Worm (Caenorhabditis elegans): Measurements from ENCODE around the gene apn-1.

The apn-1 gene

ce11 chrII:8057911-8058310 is 10.5 kb downstream of the apn-1 start:
- TF ChIP-seq dao-5 (tag; optimal IDR thresholded peaks at IDR 0.05) = no peak
- TF ChIP-seq W03F9.2 (tag; optimal IDR thresholded peaks at IDR 0.05) = no peak
- TF ChIP-seq him-1 (tag; optimal IDR thresholded peaks at IDR 0.05) = no peak

DNA sequence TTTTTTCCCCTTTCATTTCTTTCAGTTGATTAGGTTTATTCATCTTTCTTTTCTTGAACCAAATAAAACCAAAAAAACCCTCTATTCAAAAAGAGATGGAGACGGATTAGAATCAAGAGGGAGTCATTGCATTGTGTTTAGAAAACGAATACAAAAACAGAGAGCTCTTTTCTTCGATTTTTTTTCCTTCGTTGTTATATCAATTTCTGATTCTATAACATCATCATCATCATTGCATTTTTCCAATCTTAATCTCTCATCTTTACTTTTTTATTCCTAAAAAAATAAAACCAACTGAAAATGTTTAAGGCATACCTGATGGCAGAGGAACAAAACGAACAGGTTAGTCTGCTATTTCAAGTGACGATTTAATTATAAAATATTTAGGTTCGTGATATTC is 11.4 kb downstream of the apn-1 start, which contains the start of gene T05H10.8:
Gene T05H10.8, plus strand, starts transcription at position 301 of the 400 bp plus-strand sequence.
- TF ChIP-seq W03F9.2 (tag; optimal IDR thresholded peaks at IDR 0.05) = no peak
- no peak for TF ChIP-seq dao-5 (tag; optimal IDR thresholded peaks at IDR 0.05)
- TF ChIP-seq him-1 (tag; optimal IDR thresholded peaks at IDR 0.05) = no peak

DNA sequence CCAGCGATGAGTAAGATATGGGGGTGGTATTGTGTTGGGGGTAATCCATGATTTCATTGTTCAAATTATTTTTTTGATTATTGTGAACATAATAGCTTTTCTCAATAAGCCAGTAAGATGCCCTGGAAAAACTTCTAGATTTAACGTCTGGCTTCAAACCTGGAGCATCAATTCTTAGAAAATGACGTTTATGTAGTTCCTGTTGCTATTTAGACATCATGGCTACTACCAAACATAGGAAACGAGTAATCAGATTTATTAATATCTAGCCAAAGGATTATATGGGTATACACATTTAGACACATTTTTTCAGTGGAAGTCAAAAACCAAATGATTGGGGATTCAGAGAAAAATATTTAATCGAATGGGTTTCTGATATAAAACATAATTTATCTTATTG is 12.2 kb downstream of the apn-1 start:
- TF ChIP-seq W03F9.2 (tag; optimal IDR thresholded peaks at IDR 0.05) (no peak), him-1 (tag; optimal IDR thresholded peaks at IDR 0.05) (no peak), dao-5 (tag; optimal IDR thresholded peaks at IDR 0.05) (no peak)

DNA sequence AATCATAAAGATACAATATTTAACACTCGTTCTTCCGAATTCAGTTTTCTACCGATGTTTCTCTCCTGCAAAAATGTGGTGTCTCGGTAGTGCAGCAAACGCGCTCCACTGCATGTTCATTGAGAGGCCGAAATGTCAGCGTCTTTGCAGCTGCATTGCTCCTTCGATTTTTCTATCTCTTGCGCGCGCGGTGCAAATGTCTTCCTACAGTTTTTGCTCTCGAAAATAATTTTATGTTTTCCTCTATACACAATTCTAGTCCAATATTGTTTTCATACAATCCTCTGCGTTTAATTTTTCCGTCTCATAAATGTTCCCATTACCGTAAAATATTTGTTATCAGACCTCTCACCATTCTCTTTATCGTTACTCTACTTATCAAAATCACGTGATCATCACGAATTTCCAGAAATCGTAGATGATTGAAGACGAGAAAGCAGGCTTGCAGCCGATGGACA is 15.0 kb downstream of the apn-1 start, which contains the start of gene ufd-2:
Gene ufd-2, plus strand, starts transcription at position 408 of the 458 bp plus-strand sequence.
- TF ChIP-seq W03F9.2 (tag; optimal IDR thresholded peaks at IDR 0.05) (peak; percentile 66), him-1 (tag; optimal IDR thresholded peaks at IDR 0.05) (no peak), dao-5 (tag; optimal IDR thresholded peaks at IDR 0.05) (no peak)

DNA sequence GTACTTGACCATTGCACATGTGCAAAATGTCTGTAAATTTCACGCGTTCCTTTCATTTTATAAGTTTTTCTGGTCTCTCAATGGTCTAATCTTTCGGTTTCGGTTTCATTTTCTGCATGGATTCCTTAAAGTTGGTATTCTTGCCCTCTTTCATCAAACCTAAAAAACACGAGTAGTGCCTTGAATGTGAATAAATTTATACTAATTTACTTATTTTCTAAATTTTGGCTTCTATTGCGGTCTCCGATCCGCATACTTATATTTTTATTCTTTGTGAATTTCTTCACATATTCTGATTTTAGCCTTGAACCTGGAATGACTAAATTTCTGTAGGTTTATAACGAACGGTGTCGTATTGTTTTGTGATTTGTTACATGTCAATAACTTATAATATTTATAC is 18.6 kb downstream of the apn-1 start, which contains the start of gene pdha-1:
Gene pdha-1, plus strand, starts transcription at position 301 of the 400 bp plus-strand sequence.
- no peak for TF ChIP-seq dao-5 (tag; optimal IDR thresholded peaks at IDR 0.05)
- TF ChIP-seq him-1 (tag; optimal IDR thresholded peaks at IDR 0.05) = no peak
- TF ChIP-seq W03F9.2 (tag; optimal IDR thresholded peaks at IDR 0.05) = no peak

ce11 chrII:8071012-8071625 is 23.8 kb downstream of the apn-1 start:
- no peak for TF ChIP-seq W03F9.2 (tag; optimal IDR thresholded peaks at IDR 0.05)
- no peak for TF ChIP-seq dao-5 (tag; optimal IDR thresholded peaks at IDR 0.05)
- TF ChIP-seq him-1 (tag; optimal IDR thresholded peaks at IDR 0.05) = no peak

- TF ChIP-seq dao-5 (tag; optimal IDR thresholded peaks at IDR 0.05) (no peak), him-1 (tag; optimal IDR thresholded peaks at IDR 0.05) (peak; percentile 31), W03F9.2 (tag; optimal IDR thresholded peaks at IDR 0.05) (no peak)
These were observed 24.6 kb downstream of the apn-1 start for ce11 chrII:8071801-8072544.

DNA sequence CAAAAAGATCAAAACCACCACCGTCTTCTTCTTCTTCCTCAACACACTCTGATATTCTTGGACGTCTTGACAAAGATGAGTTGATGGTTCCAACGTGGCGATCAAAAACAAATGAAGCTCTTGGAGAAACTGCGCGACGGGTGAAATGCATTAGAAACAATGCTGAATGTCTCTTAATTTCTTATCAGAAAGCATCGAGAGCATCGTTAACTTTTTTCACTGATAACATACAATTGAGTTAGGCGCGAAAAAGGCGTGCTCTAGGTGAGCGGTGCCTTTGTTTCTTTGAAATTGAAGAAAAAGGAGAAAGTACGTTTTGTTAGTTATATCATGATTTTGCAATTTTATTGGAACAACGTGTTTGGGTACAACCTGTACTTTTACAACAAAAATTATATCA is 25.9 kb downstream of the apn-1 start, which contains the start of gene gpcp-2:
Gene gpcp-2, minus strand, starts transcription at position 153 of the 400 bp plus-strand sequence.
- no peak for TF ChIP-seq W03F9.2 (tag; optimal IDR thresholded peaks at IDR 0.05)
- TF ChIP-seq him-1 (tag; optimal IDR thresholded peaks at IDR 0.05) = no peak

DNA sequence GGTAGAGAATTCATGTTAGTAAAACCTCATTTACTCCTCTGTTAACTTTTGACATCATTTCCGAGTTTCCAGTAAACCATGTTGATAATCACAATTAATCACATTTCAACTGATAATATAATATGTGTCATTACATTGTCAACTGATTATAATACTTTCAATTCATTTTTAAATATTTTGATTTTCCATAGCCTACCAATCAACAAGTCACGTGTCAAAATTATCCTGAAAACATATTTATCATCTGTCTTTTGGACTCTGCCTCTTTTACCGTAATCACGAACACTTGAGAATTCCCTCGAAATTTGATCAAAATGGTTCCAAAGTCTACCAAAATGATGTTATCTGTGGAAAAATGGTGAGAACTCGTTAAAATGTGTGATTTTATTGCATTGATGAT is 26.7 kb downstream of the apn-1 start:
- TF ChIP-seq dao-5 (tag; optimal IDR thresholded peaks at IDR 0.05) (no peak), him-1 (tag; optimal IDR thresholded peaks at IDR 0.05) (no peak), W03F9.2 (tag; optimal IDR thresholded peaks at IDR 0.05) (no peak)

DNA sequence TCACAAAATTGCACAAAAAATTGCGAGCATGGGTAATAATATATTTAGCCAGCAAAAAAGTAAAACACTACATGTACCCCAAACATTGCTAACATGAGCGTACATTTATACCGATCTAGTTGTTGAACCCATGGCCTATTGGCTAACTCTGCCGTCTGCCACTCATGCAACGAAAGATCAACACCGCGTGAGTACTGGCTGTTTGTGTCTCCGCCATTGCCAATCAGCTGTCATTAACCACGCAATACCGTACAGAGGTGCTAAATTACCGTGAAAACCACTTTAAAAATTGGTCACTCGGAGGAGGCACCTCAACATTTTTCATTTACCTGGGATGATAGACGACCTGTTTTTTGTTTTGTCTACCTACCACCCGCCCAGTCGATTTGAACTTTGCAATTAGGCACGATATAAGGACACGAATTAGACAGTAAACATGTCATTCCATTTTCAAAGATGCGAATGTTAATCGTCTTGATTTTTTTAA is 28.0 kb downstream of the apn-1 start, which contains the start of gene K02C4.2:
Gene K02C4.2, plus strand, starts transcription at position 437 of the 487 bp plus-strand sequence.
- TF ChIP-seq W03F9.2 (tag; optimal IDR thresholded peaks at IDR 0.05) (peak; percentile 46), dao-5 (tag; optimal IDR thresholded peaks at IDR 0.05) (peak; percentile 83), him-1 (tag; optimal IDR thresholded peaks at IDR 0.05) (peak; percentile 13)

ce11 chrII:8078041-8078440 is 30.7 kb downstream of the apn-1 start, which contains the start of gene K02C4.5:
Gene K02C4.5 (plus strand): TSS chrII:8078435.
- TF ChIP-seq dao-5 (tag; optimal IDR thresholded peaks at IDR 0.05) (no peak), him-1 (tag; optimal IDR thresholded peaks at IDR 0.05) (no peak), W03F9.2 (tag; optimal IDR thresholded peaks at IDR 0.05) (no peak)

DNA sequence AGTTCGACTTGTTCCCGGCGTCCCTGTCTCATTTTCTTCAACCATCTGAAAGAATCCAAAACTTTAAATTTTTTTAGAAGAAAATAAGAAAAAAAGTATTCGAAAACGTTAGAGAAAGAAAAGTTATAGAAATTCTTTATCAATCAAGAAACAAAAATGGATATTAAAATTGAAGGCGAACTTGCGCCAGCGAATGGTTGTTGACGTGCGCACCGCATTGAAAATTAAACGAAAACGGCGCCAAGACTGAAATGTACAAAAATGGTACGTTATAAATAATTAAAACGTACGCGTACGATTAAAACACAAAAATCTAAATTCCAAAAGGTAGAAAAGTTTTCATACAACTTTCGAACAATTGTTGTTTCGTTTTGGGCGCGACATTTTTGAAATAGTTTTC is 39.4 kb downstream of the apn-1 start, which contains the start of gene K02C4.3:
Gene K02C4.3, minus strand, starts transcription at position 51 of the 400 bp plus-strand sequence.
- TF ChIP-seq dao-5 (tag; optimal IDR thresholded peaks at IDR 0.05) (no peak), W03F9.2 (tag; optimal IDR thresholded peaks at IDR 0.05) (peak; percentile 72), him-1 (tag; optimal IDR thresholded peaks at IDR 0.05) (no peak)

DNA sequence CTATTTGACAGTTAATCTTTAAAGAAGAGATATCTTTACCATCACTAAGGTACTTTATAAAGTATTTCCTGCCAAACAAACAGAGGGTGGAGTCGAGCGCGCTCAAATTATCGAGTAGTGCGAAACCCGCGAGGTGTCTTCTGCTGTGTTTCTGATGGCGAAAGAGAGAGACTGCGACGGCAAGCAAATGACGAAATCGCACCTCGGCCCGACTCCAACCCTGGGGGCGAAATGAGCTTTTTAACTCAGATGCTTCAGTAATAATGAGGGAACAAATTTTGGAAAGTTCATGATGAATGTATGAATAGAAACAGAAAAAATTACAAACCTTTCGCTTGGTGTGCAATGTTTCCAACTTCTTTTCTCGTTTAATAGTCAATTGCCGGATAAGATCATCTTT is 44.2 kb downstream of the apn-1 start:
- TF ChIP-seq dao-5 (tag; optimal IDR thresholded peaks at IDR 0.05) (no peak), W03F9.2 (tag; optimal IDR thresholded peaks at IDR 0.05) (peak; percentile 41)

DNA sequence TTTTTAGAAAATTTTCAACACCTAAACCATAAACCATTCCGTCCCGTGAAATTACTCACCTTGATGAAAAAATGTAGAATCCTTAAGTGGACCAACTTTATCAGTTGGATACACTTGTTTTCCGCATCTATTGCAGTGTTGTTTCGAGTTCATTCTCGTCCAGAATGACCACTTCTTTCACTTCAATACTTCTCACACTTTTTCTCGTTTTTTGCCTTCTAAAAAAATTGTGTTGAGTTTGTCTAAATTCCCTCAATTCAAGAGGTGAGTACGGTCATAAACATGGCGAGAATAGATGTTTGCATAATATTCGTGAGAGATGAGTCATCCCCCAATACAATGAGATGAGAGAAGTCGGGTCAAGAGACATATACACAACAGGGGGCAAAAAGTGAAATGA is 45.2 kb downstream of the apn-1 start, which contains the start of gene ltd-1:
Gene ltd-1, minus strand, starts transcription at position 218 of the 400 bp plus-strand sequence.
- no peak for TF ChIP-seq him-1 (tag; optimal IDR thresholded peaks at IDR 0.05)
- no peak for TF ChIP-seq dao-5 (tag; optimal IDR thresholded peaks at IDR 0.05)
